Fruit fly (Drosophila melanogaster): ENCODE measurements around the gene mRpS6.

mRpS6 gene

dm6 chr3L:4412974-4413373, 48.6 kb downstream of the mRpS6 start (continued):
- no peak for TF ChIP-seq CHES-1-like (GFP tag; optimal IDR thresholded peaks at IDR 0.05)
- peak; percentile 62; the same call in 1 of the 2 replicates for TF ChIP-seq CG10366 (GFP tag; IDR thresholded peaks at IDR 0.05)
- TF ChIP-seq CG13775 (GFP tag; optimal IDR thresholded peaks at IDR 0.05) = peak; percentile 34
- TF ChIP-seq CG16815 (GFP tag; optimal IDR thresholded peaks at IDR 0.05) = no peak
- no peak for TF ChIP-seq Fer1 (GFP tag; optimal IDR thresholded peaks at IDR 0.05)
- TF ChIP-seq CG5180 (GFP tag; optimal IDR thresholded peaks at IDR 0.05) = no peak
- no peak for TF ChIP-seq dmrt11E (tag; optimal IDR thresholded peaks at IDR 0.05)
- TF ChIP-seq ap (GFP tag; IDR thresholded peaks at IDR 0.05) = peak; percentile 65
- peak; percentile 24 for TF ChIP-seq Atf-2 (GFP tag; optimal IDR thresholded peaks at IDR 0.05)
- peak; percentile 71 for TF ChIP-seq CG32532 (GFP tag; IDR thresholded peaks at IDR 0.05)
- peak; percentile 78 for TF ChIP-seq Ets65A (GFP tag)
- TF ChIP-seq CG15479 (GFP tag; optimal IDR thresholded peaks at IDR 0.05) = no peak
- TF ChIP-seq otp (GFP tag; IDR thresholded peaks at IDR 0.05) = peak; percentile 72; the same call in 2 of the 3 replicates
- TF ChIP-seq CG10274 (GFP tag; optimal IDR thresholded peaks at IDR 0.05) = no peak
- peak; percentile 84 for TF ChIP-seq Rfx (GFP tag; IDR thresholded peaks at IDR 0.05)
- TF ChIP-seq CG34422 (GFP tag; IDR thresholded peaks at IDR 0.05) = peak; percentile 78; the same call in 2 of the 3 replicates
- no peak for TF ChIP-seq Scr (GFP tag; IDR thresholded peaks at IDR 0.05; ENCODE audit: partially characterized antibody)
- TF ChIP-seq dysf (GFP tag; IDR thresholded peaks at IDR 0.05) = peak; percentile 79
- peak; percentile 68 for TF ChIP-seq Ptx1 (GFP tag; IDR thresholded peaks at IDR 0.05)
- TF ChIP-seq crc (GFP tag; optimal IDR thresholded peaks at IDR 0.05) = peak; percentile 5
- no peak for TF ChIP-seq CG7963 (GFP tag; IDR thresholded peaks at IDR 0.05; ENCODE audit: partially characterized antibody)
- no peak for TF ChIP-seq Bgb (GFP tag; IDR thresholded peaks at IDR 0.05; ENCODE audit: partially characterized antibody)
- TF ChIP-seq CG14667 (GFP tag; IDR thresholded peaks at IDR 0.05) = no peak
- TF ChIP-seq CG10565 (GFP tag; optimal IDR thresholded peaks at IDR 0.05) = no peak
- TF ChIP-seq CG7839 (tag; optimal IDR thresholded peaks at IDR 0.05) = peak; percentile 45
- no peak for TF ChIP-seq sim (GFP tag; IDR thresholded peaks at IDR 0.05)
- peak; percentile 54 for TF ChIP-seq Drgx (GFP tag; IDR thresholded peaks at IDR 0.05)
- TF ChIP-seq CG12071 (GFP tag; optimal IDR thresholded peaks at IDR 0.05) = no peak
- peak; percentile 37 for TF ChIP-seq ind (GFP tag; optimal IDR thresholded peaks at IDR 0.05)
- peak; percentile 27 for TF ChIP-seq CoRest (tag; optimal IDR thresholded peaks at IDR 0.05)
- TF ChIP-seq nerfin-1 (tag; optimal IDR thresholded peaks at IDR 0.05) = no peak
- TF ChIP-seq CG12744 (GFP tag; optimal IDR thresholded peaks at IDR 0.05) = no peak
- no peak for TF ChIP-seq corto (GFP tag; optimal IDR thresholded peaks at IDR 0.05)
- no peak for TF ChIP-seq CG3838 (GFP tag; optimal IDR thresholded peaks at IDR 0.05)
- peak; percentile 72 for TF ChIP-seq Aef1 (GFP tag; IDR thresholded peaks at IDR 0.05)
- peak; percentile 43 for TF ChIP-seq tio (GFP tag; optimal IDR thresholded peaks at IDR 0.05)
- TF ChIP-seq unc-4 (GFP tag; IDR thresholded peaks at IDR 0.05; ENCODE audit: partially characterized antibody) = no peak
- TF ChIP-seq Dref (GFP tag; IDR thresholded peaks at IDR 0.05) = no peak
- peak in 1 of 2 experiments; percentile 26 for TF ChIP-seq eve (GFP tag; optimal IDR thresholded peaks at IDR 0.05)
- peak; percentile 43 for TF ChIP-seq sug (tag; optimal IDR thresholded peaks at IDR 0.05)
- TF ChIP-seq CG12219 (GFP tag; optimal IDR thresholded peaks at IDR 0.05) = no peak
- 0 out of 2 replicates have a peak, but pooled peaks have one; percentile 25 for TF ChIP-seq ssp (GFP tag; IDR thresholded peaks at IDR 0.05)
- TF ChIP-seq odd (GFP tag; optimal IDR thresholded peaks at IDR 0.05) = no peak
- no peak for TF ChIP-seq tup (GFP tag; optimal IDR thresholded peaks at IDR 0.05)
- 0 out of 3 replicates have a peak, but pooled peaks have one; percentile 10 for TF ChIP-seq Doc3 (GFP tag; IDR thresholded peaks at IDR 0.05; ENCODE audit: partially characterized antibody)
- TF ChIP-seq klu (GFP tag; IDR thresholded peaks at IDR 0.05) = peak; percentile 50; the same call in 1 of the 2 replicates
- TF ChIP-seq CG11398 (GFP tag; optimal IDR thresholded peaks at IDR 0.05) = no peak
- TF ChIP-seq NC2β (GFP tag; optimal IDR thresholded peaks at IDR 0.05) = no peak
- no peak for TF ChIP-seq sna (GFP tag; IDR thresholded peaks at IDR 0.05; ENCODE audit: partially characterized antibody)
- peak; percentile 48 for TF ChIP-seq CG13894 (tag; optimal IDR thresholded peaks at IDR 0.05)
- peak; percentile 16 for TF ChIP-seq Side (GFP tag; optimal IDR thresholded peaks at IDR 0.05)
